Fruit fly (Drosophila melanogaster): ENCODE results near the gene WDR79.

WDR79 gene

DNA sequence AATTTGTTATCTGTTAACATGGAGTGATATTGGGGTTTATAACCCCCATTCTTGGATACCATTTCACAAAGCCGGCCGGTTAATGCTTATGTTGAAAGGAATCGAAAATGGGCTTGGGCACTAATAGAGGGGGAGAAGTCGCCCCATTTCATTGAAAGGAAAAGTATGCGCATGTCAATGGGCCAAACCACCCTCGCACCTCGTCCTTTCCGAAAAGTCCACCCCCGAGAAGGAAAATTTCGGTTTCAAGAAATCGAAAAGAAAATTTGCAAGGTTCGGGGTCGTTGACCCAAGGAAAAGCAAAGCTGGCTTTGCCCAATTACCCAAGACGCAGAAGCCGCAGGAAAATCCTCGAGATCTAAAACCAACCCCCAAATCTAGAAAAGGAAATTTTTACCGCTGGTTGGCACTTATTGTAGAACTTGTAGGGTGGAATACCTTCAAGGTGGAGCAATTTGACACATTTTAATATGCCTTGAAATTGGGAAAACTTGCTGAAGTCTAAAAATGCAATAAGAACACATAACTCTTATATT lies 50.7 kb downstream of the WDR79 start:
- TF ChIP-seq Myc (optimal IDR thresholded peaks at IDR 0.05) (no peak), psq (optimal IDR thresholded peaks at IDR 0.05) (no peak), insv (optimal IDR thresholded peaks at IDR 0.05) (no peak), ttk (optimal IDR thresholded peaks at IDR 0.05) (no peak), h (optimal IDR thresholded peaks at IDR 0.05) (no peak), Sin3A (optimal IDR thresholded peaks at IDR 0.05) (no peak)

DNA sequence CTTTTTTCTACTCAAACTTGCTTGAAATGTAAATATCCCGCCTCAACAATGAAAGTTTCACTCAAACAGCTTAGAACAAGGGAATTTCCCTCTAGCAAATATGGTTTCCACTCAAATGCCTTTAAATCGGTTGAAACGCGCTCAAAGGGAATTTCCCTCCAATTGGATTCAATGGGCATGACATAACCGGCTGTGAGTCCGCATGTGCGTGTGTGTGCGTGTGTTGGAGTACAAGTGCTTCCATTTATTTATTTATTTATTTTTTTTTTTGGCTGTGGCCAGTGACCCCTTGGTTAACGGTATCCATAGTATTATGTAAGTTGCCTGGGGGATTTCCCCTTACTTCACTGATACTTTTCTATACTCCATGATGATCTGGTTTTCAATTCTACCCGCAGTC lies 51.4 kb downstream of the WDR79 start:
- TF ChIP-seq Sin3A (optimal IDR thresholded peaks at IDR 0.05) (no peak), h (optimal IDR thresholded peaks at IDR 0.05) (no peak), insv (optimal IDR thresholded peaks at IDR 0.05) (no peak), psq (optimal IDR thresholded peaks at IDR 0.05) (no peak), Myc (optimal IDR thresholded peaks at IDR 0.05) (no peak), ttk (optimal IDR thresholded peaks at IDR 0.05) (no peak)
